Worm (Caenorhabditis elegans): Measurements from ENCODE around the gene wht-8.
"Not testable (repeated sequence)": the region's sequence is repeated elsewhere in the genome, so short reads cannot be mapped to it uniquely, and the experiment has no call there.

- TF ChIP-seq him-1, W03F9.2, dao-5 (tag; optimal IDR thresholded peaks at IDR 0.05): not testable (repeated sequence)
Observed at ce11 chrIII:11224006-11224405, 5.4 kb downstream of the wht-8 start, which contains the start of gene Y47D3A.13.

Measured in whole organism, L4/young adult.